Fruit fly (Drosophila melanogaster) whole organism: ENCODE results near the gene CG33687.

Experiments
- CG8478 ChIP-seq: fragments of >200 bp; optimal IDR thresholded peaks from 2 replicates; lab custom pipeline; 2018; ENCODE audit warnings: inconsistent platforms
- Dll ChIP-seq: fragments of >200 bp; optimal IDR thresholded peaks from 2 replicates; lab custom pipeline; 2017
- EcR ChIP-seq, 2 experiments: fragments of >200 bp; optimal IDR thresholded peaks; 2 replicates each; lab custom pipeline; 2017; ENCODE audit warnings: missing biosample characterization in 2 of 2, missing genetic modification characterization in 2 of 2, missing genetic modification reagents in 2 of 2
- pan ChIP-seq: fragments of >200 bp; optimal IDR thresholded peaks from 2 replicates; lab custom pipeline; 2017
- psq ChIP-seq: fragments of >200 bp; optimal IDR thresholded peaks from 2 replicates; lab custom pipeline; 2017
- usp ChIP-seq: fragments of >200 bp; optimal IDR thresholded peaks from 2 replicates; lab custom pipeline; 2017; ENCODE audit warnings: missing biosample characterization, missing genetic modification characterization, mixed read lengths

CG33687 gene

dm6 chr3L:16168503-16169189 is 29.0 kb upstream of the CG33687 start:
- TF ChIP-seq CG8478 (lab: Kevin White, UChicago) (no peak), EcR (GFP tag; optimal IDR thresholded peaks at IDR 0.05; lab: Kevin White, UChicago) (no peak), Dll (no peak), psq (lab: Kevin White, UChicago) (no peak), pan (lab: Kevin White, UChicago) (no peak), usp (GFP tag; lab: Kevin White, UChicago) (no peak)

- TF ChIP-seq pan (lab: Kevin White, UChicago), result no peak
- TF ChIP-seq CG8478 (lab: Kevin White, UChicago), result no peak
- no peak for TF ChIP-seq Dll
- no peak for TF ChIP-seq usp (GFP tag; lab: Kevin White, UChicago)
- TF ChIP-seq EcR (GFP tag; optimal IDR thresholded peaks at IDR 0.05; lab: Kevin White, UChicago), result no peak
- no peak for TF ChIP-seq psq (lab: Kevin White, UChicago)
Measured at dm6 chr3L:16170006-16170405, 27.7 kb upstream of the CG33687 start, which contains the start of gene CG33796. CG33796 (minus strand) TSS chr3L:16170106.

dm6 chr3L:16171280-16171679 is 26.4 kb upstream of the CG33687 start, which contains the start of gene CG33795:
CG33795 (minus strand) TSS chr3L:16171380.
- TF ChIP-seq pan (lab: Kevin White, UChicago) (no peak), psq (lab: Kevin White, UChicago) (no peak), Dll (no peak), EcR (GFP tag; optimal IDR thresholded peaks at IDR 0.05; lab: Kevin White, UChicago) (no peak), CG8478 (lab: Kevin White, UChicago) (no peak), usp (GFP tag; lab: Kevin White, UChicago) (no peak)

- TF ChIP-seq psq (lab: Kevin White, UChicago) (no peak), EcR (GFP tag; optimal IDR thresholded peaks at IDR 0.05; lab: Kevin White, UChicago) (no peak), pan (lab: Kevin White, UChicago) (no peak), Dll (no peak), usp (GFP tag; lab: Kevin White, UChicago) (no peak), CG8478 (lab: Kevin White, UChicago) (no peak)
Measured at dm6 chr3L:16172381-16172780, 25.3 kb upstream of the CG33687 start.

- no peak for TF ChIP-seq usp (GFP tag; lab: Kevin White, UChicago)
- no peak for TF ChIP-seq Dll
- TF ChIP-seq pan (lab: Kevin White, UChicago), result no peak
- no peak for TF ChIP-seq psq (lab: Kevin White, UChicago)
Measured at dm6 chr3L:16172809-16173276, 24.8 kb upstream of the CG33687 start.

dm6 chr3L:16173818-16174601 is 23.7 kb upstream of the CG33687 start:
- TF ChIP-seq EcR (GFP tag; optimal IDR thresholded peaks at IDR 0.05; lab: Kevin White, UChicago), result no peak
- no peak for TF ChIP-seq psq (lab: Kevin White, UChicago)
- peak; percentile 20 for TF ChIP-seq Dll

dm6 chr3L:16174778-16175177 is 22.9 kb upstream of the CG33687 start:
- no peak for TF ChIP-seq CG8478 (lab: Kevin White, UChicago)
- TF ChIP-seq pan (lab: Kevin White, UChicago), result no peak
- no peak for TF ChIP-seq psq (lab: Kevin White, UChicago)
- no peak for TF ChIP-seq EcR (GFP tag; optimal IDR thresholded peaks at IDR 0.05; lab: Kevin White, UChicago)
- no peak for TF ChIP-seq Dll
- no peak for TF ChIP-seq usp (GFP tag; lab: Kevin White, UChicago)

- TF ChIP-seq psq (lab: Kevin White, UChicago), result no peak
- no peak for TF ChIP-seq usp (GFP tag; lab: Kevin White, UChicago)
- TF ChIP-seq CG8478 (lab: Kevin White, UChicago), result no peak
- TF ChIP-seq pan (lab: Kevin White, UChicago), result no peak
Measured at dm6 chr3L:16175628-16176263, 21.9 kb upstream of the CG33687 start.

- TF ChIP-seq pan (lab: Kevin White, UChicago) (no peak), usp (GFP tag; lab: Kevin White, UChicago) (no peak), EcR (GFP tag; optimal IDR thresholded peaks at IDR 0.05; lab: Kevin White, UChicago) (no peak), CG8478 (lab: Kevin White, UChicago) (no peak), Dll (no peak), psq (lab: Kevin White, UChicago) (no peak)
Measured at dm6 chr3L:16176492-16176891, 21.2 kb upstream of the CG33687 start.

- TF ChIP-seq CG8478 (lab: Kevin White, UChicago) (no peak), usp (GFP tag; lab: Kevin White, UChicago) (no peak), psq (lab: Kevin White, UChicago) (no peak), pan (lab: Kevin White, UChicago) (no peak), EcR (GFP tag; optimal IDR thresholded peaks at IDR 0.05; lab: Kevin White, UChicago) (no peak), Dll (no peak)
Measured at dm6 chr3L:16177309-16177708, 20.4 kb upstream of the CG33687 start.

- peak; percentile 94 for TF ChIP-seq pan (lab: Kevin White, UChicago)
- no peak for TF ChIP-seq Dll
Measured at dm6 chr3L:16177751-16178150, 19.9 kb upstream of the CG33687 start.
